Worm (Caenorhabditis elegans) whole organism, early embryonic: ENCODE data around the gene R06B10.7.

Experiments used
- aly-1 ChIP-seq: sonication (generic microtip); optimal IDR thresholded peaks from 2 replicates; lab custom pipeline; 2016; ENCODE audit warnings: missing genetic modification characterization, missing compliant biosample characterization
- ama-1 ChIP-seq: fragments of 150-350 bp; optimal IDR thresholded peaks from 2 replicates; lab custom pipeline; 2014
- pes-1 ChIP-seq: fragments of 200-800 bp; sonication (Bioruptor generic); IDR thresholded peaks from 2 replicates; pipeline ENCODE4 v1.3.6; 2022; ENCODE audit warnings: missing genetic modification reagents, missing genetic modification characterization, missing compliant biosample characterization

DNA sequence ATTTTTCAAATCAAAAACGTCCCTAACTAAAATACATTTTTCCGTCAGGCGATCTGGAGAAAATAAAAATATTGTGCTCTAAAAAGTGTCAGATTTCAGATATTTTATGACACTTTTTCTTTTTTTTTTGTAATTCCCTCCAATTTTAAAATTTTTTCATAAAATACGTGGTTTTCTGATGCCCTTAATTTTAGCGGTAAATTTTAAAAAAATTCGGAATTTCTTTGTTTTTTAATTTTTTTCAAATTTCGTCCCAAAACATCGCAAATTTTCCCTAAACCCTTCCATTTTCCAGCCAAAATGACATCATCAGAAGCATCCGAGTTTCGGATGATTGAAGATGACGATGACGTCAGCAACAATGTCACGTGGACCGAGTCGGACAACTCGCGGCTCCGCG is 9.6 kb downstream of the R06B10.7 start, which contains the start of gene trp-2:
- TF ChIP-seq pes-1 (GFP tag; lab: Robert Waterston, UW) (no peak), aly-1 (tag; lab: Kevin White, UChicago) (no peak), ama-1 (no peak)
